Fruit fly (Drosophila melanogaster): Measurements from ENCODE around the gene Gorab.
A peak's percentile ranks its signal among the peaks of the same experiment; 100 is the strongest.

DNA sequence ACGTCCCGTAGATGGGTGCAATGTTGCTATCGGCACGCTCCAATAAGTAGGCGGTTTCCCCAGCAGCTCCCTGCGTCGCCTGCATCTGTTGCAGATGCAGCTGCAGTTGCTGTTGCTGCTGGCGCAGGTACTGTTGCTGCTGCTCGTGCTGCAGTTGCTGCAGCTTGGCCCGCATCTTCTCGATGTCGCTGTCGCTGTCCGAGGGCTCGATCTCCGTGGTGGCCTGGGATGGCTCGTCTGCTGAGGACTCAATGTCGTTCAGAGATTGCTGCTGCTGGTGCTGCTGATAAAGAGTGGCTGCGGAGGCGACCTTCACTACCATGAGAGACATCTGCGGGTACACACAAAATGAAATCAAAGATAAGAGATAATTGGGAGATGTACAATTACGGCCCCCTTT, 46.6 kb downstream of the Gorab start:
- TF ChIP-seq CG15336 (GFP tag; IDR thresholded peaks at IDR 0.05): no peak
- no peak for TF ChIP-seq CG16779 (tag; optimal IDR thresholded peaks at IDR 0.05)
- peak in 1 of 2 experiments; percentile 86 for TF ChIP-seq ss (GFP tag; optimal IDR thresholded peaks at IDR 0.05)
- TF ChIP-seq CG11902 (GFP tag; optimal IDR thresholded peaks at IDR 0.05): no peak
- TF ChIP-seq svp (GFP tag): no peak
- no peak for TF ChIP-seq Ets96B (tag; optimal IDR thresholded peaks at IDR 0.05)
- no peak for TF ChIP-seq Blimp-1 (GFP tag; optimal IDR thresholded peaks at IDR 0.05)
- no peak for TF ChIP-seq CG9139 (GFP tag; optimal IDR thresholded peaks at IDR 0.05)
- no peak for TF ChIP-seq Sox14 (GFP tag; optimal IDR thresholded peaks at IDR 0.05)
- TF ChIP-seq Eip78C (GFP tag): no peak
- TF ChIP-seq spab (GFP tag; optimal IDR thresholded peaks at IDR 0.05): no peak
